Worm (Caenorhabditis elegans): Measurements from ENCODE around the gene F08D12.15.

DNA sequence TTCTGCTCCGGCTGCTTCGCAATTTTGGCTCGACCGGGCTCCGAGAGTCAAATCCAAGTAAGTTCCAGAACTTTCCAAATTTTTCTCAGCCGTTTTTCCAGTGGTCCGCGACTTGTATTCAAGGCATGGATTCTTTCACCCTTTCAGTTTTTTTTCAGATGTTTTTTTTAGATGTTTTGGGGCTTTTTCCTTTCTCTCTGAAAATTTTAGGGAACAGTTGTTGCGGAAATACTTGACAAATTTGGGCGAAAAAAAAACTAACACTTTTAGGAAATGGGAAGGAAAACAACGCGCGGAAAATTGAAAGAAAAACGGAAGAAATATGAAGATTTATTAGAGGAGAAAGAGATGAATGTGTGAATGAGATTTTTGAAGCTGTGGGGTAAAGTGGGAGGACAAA is 40.9 kb upstream of the F08D12.15 start, which contains the start of the genes T05A8.11 and nep-2:
- TF ChIP-seq ref-1 (GFP tag; conservative IDR thresholded peaks at IDR 0.05) (no peak), flt-1 (GFP tag; IDR thresholded peaks at IDR 0.05) (no peak), T22C8.4 (GFP tag; IDR thresholded peaks at IDR 0.05) (no peak), med-1 (GFP tag; optimal IDR thresholded peaks at IDR 0.05; ENCODE audit: insufficient read depth) (no peak), tab-1 (GFP tag; IDR thresholded peaks at IDR 0.05) (no peak), ztf-29 (GFP tag; IDR thresholded peaks at IDR 0.05) (no peak)

All from whole organism, midembryonic.